Fruit fly (Drosophila melanogaster) S2 (cell line): ENCODE measurements around the gene Mst84B.

Experiments used
- CG8478 ChIP-seq: fragments of >200 bp; optimal IDR thresholded peaks from 2 replicates; lab custom pipeline; 2018
- CTCF ChIP-seq, 2 experiments: fragments of >200 bp; optimal IDR thresholded peaks; 2 replicates each; lab custom pipeline; 2018

Gene Mst84B

dm6 chr3R:7061875-7062274, at the start of gene Mst84B:
Gene Mst84B (plus strand): TSS chr3R:7062175.
- TF ChIP-seq CG8478 (lab: Kevin White, UChicago), result no peak
- no peak for TF ChIP-seq CTCF (optimal IDR thresholded peaks at IDR 0.05; lab: Kevin White, UChicago)

- TF ChIP-seq CTCF (optimal IDR thresholded peaks at IDR 0.05; lab: Kevin White, UChicago), result no peak
- TF ChIP-seq CG8478 (lab: Kevin White, UChicago), result no peak
Observed at dm6 chr3R:7024574-7024973, 37.4 kb upstream of the Mst84B start.

dm6 chr3R:7025241-7025640, 36.7 kb upstream of the Mst84B start:
- TF ChIP-seq CTCF (optimal IDR thresholded peaks at IDR 0.05; lab: Kevin White, UChicago), result no peak
- TF ChIP-seq CG8478 (lab: Kevin White, UChicago), result no peak

- no peak for TF ChIP-seq CTCF (optimal IDR thresholded peaks at IDR 0.05; lab: Kevin White, UChicago)
- no peak for TF ChIP-seq CG8478 (lab: Kevin White, UChicago)
Observed at dm6 chr3R:7028554-7028953, 33.4 kb upstream of the Mst84B start.

dm6 chr3R:7029434-7029833, 32.5 kb upstream of the Mst84B start:
- no peak for TF ChIP-seq CG8478 (lab: Kevin White, UChicago)
- TF ChIP-seq CTCF (optimal IDR thresholded peaks at IDR 0.05; lab: Kevin White, UChicago), result peak; percentile 77 to 78

- TF ChIP-seq CTCF (optimal IDR thresholded peaks at IDR 0.05; lab: Kevin White, UChicago), result no peak
- no peak for TF ChIP-seq CG8478 (lab: Kevin White, UChicago)
Observed at dm6 chr3R:7031553-7031952, 30.4 kb upstream of the Mst84B start.

- TF ChIP-seq CTCF (optimal IDR thresholded peaks at IDR 0.05; lab: Kevin White, UChicago), result no peak
- TF ChIP-seq CG8478 (lab: Kevin White, UChicago), result no peak
Observed at dm6 chr3R:7033707-7034106, 28.3 kb upstream of the Mst84B start.

dm6 chr3R:7034440-7034839, 27.5 kb upstream of the Mst84B start:
- TF ChIP-seq CTCF (optimal IDR thresholded peaks at IDR 0.05; lab: Kevin White, UChicago), result no peak
- TF ChIP-seq CG8478 (lab: Kevin White, UChicago), result no peak

dm6 chr3R:7035703-7036266, 26.2 kb upstream of the Mst84B start:
- TF ChIP-seq CTCF (optimal IDR thresholded peaks at IDR 0.05; lab: Kevin White, UChicago) (no peak), CG8478 (lab: Kevin White, UChicago) (no peak)

- TF ChIP-seq CG8478 (lab: Kevin White, UChicago), result no peak
- TF ChIP-seq CTCF (optimal IDR thresholded peaks at IDR 0.05; lab: Kevin White, UChicago), result peak in 1 of 2 experiments; percentile 21
Observed at dm6 chr3R:7037250-7037802, 24.6 kb upstream of the Mst84B start.

- TF ChIP-seq CTCF (optimal IDR thresholded peaks at IDR 0.05; lab: Kevin White, UChicago) (no peak), CG8478 (lab: Kevin White, UChicago) (no peak)
Observed at dm6 chr3R:7040894-7041293, 21.1 kb upstream of the Mst84B start.

- TF ChIP-seq CTCF (optimal IDR thresholded peaks at IDR 0.05; lab: Kevin White, UChicago) (no peak), CG8478 (lab: Kevin White, UChicago) (no peak)
Observed at dm6 chr3R:7044016-7044415, 18.0 kb upstream of the Mst84B start.

dm6 chr3R:7052242-7052641, 9.7 kb upstream of the Mst84B start, which contains the start of gene Sodh1:
Gene Sodh1 (plus strand): TSS chr3R:7052335.
- TF ChIP-seq CTCF (optimal IDR thresholded peaks at IDR 0.05; lab: Kevin White, UChicago) (no peak), CG8478 (lab: Kevin White, UChicago) (no peak)

dm6 chr3R:7054286-7054685, 7.7 kb upstream of the Mst84B start, which contains the start of gene CG1979:
Gene CG1979 (plus strand): TSS chr3R:7054586.
- TF ChIP-seq CG8478 (lab: Kevin White, UChicago) (no peak), CTCF (optimal IDR thresholded peaks at IDR 0.05; lab: Kevin White, UChicago) (no peak)

- no peak for TF ChIP-seq CTCF (optimal IDR thresholded peaks at IDR 0.05; lab: Kevin White, UChicago)
- TF ChIP-seq CG8478 (lab: Kevin White, UChicago), result no peak
Observed at dm6 chr3R:7058017-7058416, 4.0 kb upstream of the Mst84B start.

- TF ChIP-seq CG8478 (lab: Kevin White, UChicago) (no peak), CTCF (optimal IDR thresholded peaks at IDR 0.05; lab: Kevin White, UChicago) (no peak)
Observed at dm6 chr3R:7059015-7059414, 3.0 kb upstream of the Mst84B start, which contains the start of gene dj. Gene dj (plus strand): TSS chr3R:7059315.
